Worm (Caenorhabditis elegans) whole organism, early embryonic: ENCODE results near the gene F59B10.3.

Source experiments
- B0310.2 ChIP-seq: sonication (generic microtip); optimal IDR thresholded peaks from 2 replicates; lab custom pipeline; 2016; ENCODE audit warnings: mild to moderate bottlenecking, missing genetic modification characterization, missing compliant biosample characterization
- F13C5.2 ChIP-seq: sonication (generic microtip); optimal IDR thresholded peaks from 2 replicates; lab custom pipeline; 2017; ENCODE audit warnings: mild to moderate bottlenecking, missing genetic modification characterization, inconsistent platforms, missing compliant biosample characterization
- aly-1 ChIP-seq: sonication (generic microtip); optimal IDR thresholded peaks from 2 replicates; lab custom pipeline; 2016; ENCODE audit warnings: missing genetic modification characterization, missing compliant biosample characterization
- ama-1 ChIP-seq: fragments of 150-350 bp; optimal IDR thresholded peaks from 2 replicates; lab custom pipeline; 2014
- ceh-13 ChIP-seq: fragments of 200-800 bp; sonication (Bioruptor generic); optimal IDR thresholded peaks from 2 replicates; lab custom pipeline; 2018; ENCODE audit warnings: mild to moderate bottlenecking, missing genetic modification characterization, missing compliant biosample characterization
- ceh-36 ChIP-seq: sonication (generic microtip); optimal IDR thresholded peaks from 2 replicates; lab custom pipeline; 2016; ENCODE audit warnings: missing genetic modification characterization, inconsistent platforms, missing compliant biosample characterization
- ets-7 ChIP-seq: sonication (generic microtip); optimal IDR thresholded peaks from 2 replicates; lab custom pipeline; 2016; ENCODE audit warnings: missing genotype, missing genetic modification characterization, missing compliant biosample characterization
- flt-1 ChIP-seq: fragments of 200-800 bp; sonication (Bioruptor generic); IDR thresholded peaks from 2 replicates; pipeline ENCODE4 v1.3.6; 2022; ENCODE audit warnings: missing genetic modification characterization, missing compliant biosample characterization
- hmbx-1 ChIP-seq: sonication (generic microtip); optimal IDR thresholded peaks from 2 replicates; lab custom pipeline; 2016; ENCODE audit warnings: mild to moderate bottlenecking, missing genetic modification characterization, missing compliant biosample characterization
- hmg-4 ChIP-seq: fragments of 200-800 bp; sonication (Bioruptor generic); optimal IDR thresholded peaks from 2 replicates; lab custom pipeline; 2018; ENCODE audit warnings: mild to moderate bottlenecking, missing genetic modification characterization, missing compliant biosample characterization
- hnd-1 ChIP-seq: sonication (generic microtip); optimal IDR thresholded peaks from 2 replicates; lab custom pipeline; 2016; ENCODE audit warnings: missing genetic modification characterization, missing compliant biosample characterization
- pes-1 ChIP-seq: fragments of 200-800 bp; sonication (Bioruptor generic); IDR thresholded peaks from 2 replicates; pipeline ENCODE4 v1.3.6; 2022; ENCODE audit warnings: missing genetic modification reagents, missing genetic modification characterization, missing compliant biosample characterization
- scrt-1 ChIP-seq: fragments of 200-800 bp; sonication (Bioruptor generic); IDR thresholded peaks from 2 replicates; pipeline ENCODE4 v1.3.6; 2022; ENCODE audit warnings: missing genetic modification characterization, missing compliant biosample characterization
- sea-1 ChIP-seq: fragments of 200-800 bp; sonication (Bioruptor generic); conservative IDR thresholded peaks from 2 replicates; pipeline ENCODE4 v1.3.6; 2022; ENCODE audit warnings: missing genetic modification characterization, missing compliant biosample characterization
- tbx-11 ChIP-seq: fragments of 200-800 bp; sonication (Bioruptor generic); IDR thresholded peaks from 2 replicates; pipeline ENCODE4 v1.3.6; 2022; ENCODE audit warnings: missing genetic modification characterization, missing compliant biosample characterization
- tbx-37 ChIP-seq: fragments of 200-800 bp; sonication (Bioruptor generic); conservative IDR thresholded peaks from 2 replicates; pipeline ENCODE4 v1.3.6; 2022; ENCODE audit warnings: missing genetic modification reagents, missing genetic modification characterization, missing compliant biosample characterization
- tra-4 ChIP-seq: sonication (generic microtip); optimal IDR thresholded peaks from 2 replicates; lab custom pipeline; 2017; ENCODE audit warnings: missing genetic modification characterization, missing compliant biosample characterization

F59B10.3 gene

DNA sequence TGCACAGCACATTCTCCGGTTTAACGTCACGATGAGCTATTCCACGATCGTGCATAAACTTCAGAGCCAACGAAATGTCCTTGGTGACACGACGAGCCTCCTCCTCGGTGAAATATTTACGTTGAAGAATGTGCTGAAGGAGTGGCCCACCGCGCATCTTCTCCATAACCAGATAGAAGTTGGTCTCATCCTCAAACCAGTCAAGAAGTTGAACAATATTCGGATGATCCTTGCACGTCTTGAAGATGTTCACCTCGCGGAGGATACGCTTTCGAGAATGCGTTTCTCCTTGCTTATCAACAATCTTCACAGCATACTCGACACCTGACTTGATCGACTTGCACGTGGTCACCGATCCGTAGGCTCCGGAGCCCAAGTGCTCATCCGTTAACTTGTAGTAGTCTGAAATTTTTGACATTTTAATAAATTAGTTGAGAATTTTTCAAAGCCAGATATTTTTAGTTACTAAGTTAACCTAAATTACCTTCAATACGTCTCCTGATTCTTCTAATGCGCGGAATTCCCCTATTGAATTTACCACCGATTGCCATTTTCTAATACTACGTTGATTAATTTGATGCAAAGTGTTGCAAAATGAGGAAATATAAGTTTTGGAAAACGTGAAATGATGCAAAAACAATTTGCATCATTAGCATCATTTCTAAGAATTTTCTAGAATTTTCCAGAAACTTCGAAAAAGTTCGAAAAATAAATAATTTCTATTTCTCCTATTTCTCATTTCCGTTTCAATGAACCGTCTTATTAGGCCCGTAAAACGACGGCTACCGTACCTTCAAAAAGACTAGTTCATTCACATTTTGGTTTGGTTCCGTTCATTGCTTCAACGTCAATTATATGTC is 35.8 kb downstream of the F59B10.3 start:
- TF ChIP-seq tbx-37 (GFP tag; lab: Robert Waterston, UW), result no peak
- TF ChIP-seq sea-1, result 0 out of 2 replicates have a peak, but pooled peaks have one; percentile 47

DNA sequence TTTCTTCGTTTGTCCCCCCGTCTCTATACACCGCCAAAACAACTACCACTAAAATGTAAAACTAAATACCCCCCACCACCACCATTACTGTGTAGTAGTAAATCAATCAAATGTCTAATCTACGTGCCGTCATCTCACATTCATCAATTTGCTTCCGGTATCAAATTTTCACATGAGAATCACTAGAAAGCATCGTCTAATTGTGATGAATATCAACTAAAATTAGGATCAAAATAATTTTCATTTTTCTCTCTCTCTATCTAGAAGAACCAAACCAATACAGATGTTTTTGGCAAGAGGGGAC is 36.4 kb downstream of the F59B10.3 start:
- TF ChIP-seq ceh-36, result no peak
- no peak for TF ChIP-seq hnd-1 (tag; lab: Kevin White, UChicago)
- no peak for TF ChIP-seq hmg-4
- no peak for TF ChIP-seq scrt-1 (GFP tag; lab: Robert Waterston, UW)
- no peak for TF ChIP-seq flt-1 (GFP tag; lab: Robert Waterston, UW)
- no peak for TF ChIP-seq F13C5.2 (tag; lab: Kevin White, UChicago)
- TF ChIP-seq ets-7 (tag; lab: Kevin White, UChicago), result no peak

DNA sequence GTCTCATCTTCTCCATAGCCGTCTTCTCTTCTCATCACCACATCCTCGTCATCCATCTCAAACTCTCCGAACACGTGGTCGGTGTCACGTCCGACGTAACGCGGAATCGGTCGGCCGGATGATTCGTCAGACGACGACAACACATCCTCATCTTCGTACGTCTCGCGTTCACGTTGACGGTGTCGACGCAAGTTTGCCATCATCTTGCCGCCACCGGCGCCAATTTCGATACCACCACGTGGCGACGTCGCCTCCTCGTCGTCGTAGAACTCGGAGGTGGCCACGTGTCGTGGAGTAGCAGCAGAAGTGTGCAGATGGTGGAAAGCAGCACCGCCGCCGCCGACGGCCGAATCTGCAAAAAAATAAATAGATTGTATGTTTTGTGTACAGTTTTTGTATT is 37.0 kb downstream of the F59B10.3 start:
- TF ChIP-seq aly-1 (tag; lab: Kevin White, UChicago) (peak; percentile 43), sea-1 (0 out of 2 replicates have a peak, but pooled peaks have one; percentile 19), hmbx-1 (tag; lab: Kevin White, UChicago) (no peak), tbx-37 (GFP tag; lab: Robert Waterston, UW) (no peak)

DNA sequence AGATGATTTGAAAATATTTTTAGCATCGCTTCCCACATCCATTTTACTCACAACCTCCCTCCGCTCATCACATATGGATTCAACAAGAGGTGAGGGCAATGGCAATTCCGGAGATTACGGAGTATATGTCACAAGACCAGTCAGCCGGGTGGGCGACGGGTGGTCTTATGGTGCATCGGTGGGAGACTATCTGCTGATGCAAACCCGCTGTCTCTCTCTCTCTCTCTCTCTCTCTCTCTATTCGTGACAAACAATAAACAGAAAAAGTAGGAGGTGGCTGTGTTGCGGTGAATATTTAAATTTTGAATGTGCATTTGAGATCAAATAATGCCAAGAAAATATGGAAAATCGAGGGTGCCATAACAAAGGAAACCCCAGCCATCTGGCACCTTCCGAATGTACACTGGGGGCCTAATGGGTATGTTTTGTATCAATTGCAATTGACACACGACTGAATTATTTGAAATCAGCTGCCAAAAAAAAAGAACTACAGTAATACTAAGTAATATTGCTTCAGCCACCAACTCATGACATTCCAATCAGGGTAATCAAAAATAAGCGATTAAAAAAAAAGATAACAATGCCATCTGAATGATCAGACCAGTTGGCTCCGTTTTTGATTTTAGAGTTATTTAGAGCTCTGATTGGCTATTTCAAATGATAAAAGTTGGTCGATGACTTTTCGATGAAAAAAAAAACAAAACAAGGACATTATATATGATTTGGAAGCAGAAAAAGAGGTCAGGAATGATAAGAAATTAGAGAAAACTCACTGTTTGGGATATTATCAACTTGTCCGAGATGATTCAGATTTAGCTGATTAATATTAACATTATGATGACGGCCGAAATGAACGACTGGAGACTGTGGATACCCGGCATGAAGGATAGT is 37.7 kb downstream of the F59B10.3 start:
- TF ChIP-seq ceh-36 (no peak), hmg-4 (peak; percentile 40), sea-1 (no peak), scrt-1 (GFP tag; lab: Robert Waterston, UW) (no peak), hmbx-1 (tag; lab: Kevin White, UChicago) (no peak), ama-1 (lab: Kevin White, UChicago) (peak; percentile 0), F13C5.2 (tag; lab: Kevin White, UChicago) (no peak), tbx-37 (GFP tag; lab: Robert Waterston, UW) (no peak)

DNA sequence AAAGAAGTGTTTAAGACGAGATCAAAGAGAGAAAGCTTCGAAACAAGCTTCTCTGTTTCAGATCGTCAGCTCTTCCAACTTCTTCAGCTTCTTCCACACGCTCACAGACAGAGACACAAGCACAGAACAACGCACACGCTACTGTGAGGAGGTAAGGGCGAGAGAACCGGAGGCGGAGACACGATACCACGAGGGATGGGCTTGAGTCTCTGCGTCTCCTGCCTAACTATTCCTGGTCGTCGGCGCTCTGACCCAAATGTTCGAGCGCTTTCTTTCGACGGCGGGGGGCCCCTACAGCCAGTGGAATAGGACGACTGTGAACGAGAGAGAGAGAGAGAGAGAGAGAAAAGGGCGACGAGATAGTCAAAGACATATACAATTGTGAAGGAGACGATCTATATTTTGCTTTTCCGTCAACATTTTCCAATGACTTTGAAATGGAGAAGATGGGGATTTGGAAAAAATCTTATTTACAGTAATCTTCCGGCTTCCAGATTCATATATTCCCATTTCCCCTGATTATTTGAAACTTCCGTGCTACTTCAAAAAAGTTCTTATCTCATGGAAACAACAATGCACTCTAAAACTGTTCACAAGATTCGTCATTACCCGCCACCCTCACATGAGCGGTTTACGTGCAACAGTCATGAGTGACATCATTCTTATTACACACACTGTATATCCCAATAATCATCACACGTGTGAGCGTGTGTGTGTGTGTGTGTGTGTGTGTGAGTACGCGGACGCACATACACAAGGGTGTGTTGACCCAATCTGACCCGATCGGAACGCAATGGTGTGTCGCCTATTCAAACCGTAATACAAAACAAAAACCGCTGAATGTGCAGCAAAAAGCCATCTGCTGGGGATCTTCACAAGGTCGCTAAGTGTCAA is 38.7 kb downstream of the F59B10.3 start:
- TF ChIP-seq flt-1 (GFP tag; lab: Robert Waterston, UW), result peak; percentile 54
- peak; percentile 28 for TF ChIP-seq ama-1 (lab: Kevin White, UChicago)
- TF ChIP-seq aly-1 (tag; lab: Kevin White, UChicago), result no peak
- no peak for TF ChIP-seq ets-7 (tag; lab: Kevin White, UChicago)
- TF ChIP-seq hmbx-1 (tag; lab: Kevin White, UChicago), result no peak
- no peak for TF ChIP-seq tbx-11 (GFP tag; lab: Robert Waterston, UW)
- no peak for TF ChIP-seq tra-4
- TF ChIP-seq B0310.2 (tag; lab: Kevin White, UChicago), result no peak
- peak; percentile 59; the same call in 1 of the 2 replicates for TF ChIP-seq scrt-1 (GFP tag; lab: Robert Waterston, UW)
- TF ChIP-seq pes-1, result no peak
- TF ChIP-seq F13C5.2 (tag; lab: Kevin White, UChicago), result peak; percentile 56
- TF ChIP-seq hmg-4, result peak; percentile 61
- no peak for TF ChIP-seq sea-1

DNA sequence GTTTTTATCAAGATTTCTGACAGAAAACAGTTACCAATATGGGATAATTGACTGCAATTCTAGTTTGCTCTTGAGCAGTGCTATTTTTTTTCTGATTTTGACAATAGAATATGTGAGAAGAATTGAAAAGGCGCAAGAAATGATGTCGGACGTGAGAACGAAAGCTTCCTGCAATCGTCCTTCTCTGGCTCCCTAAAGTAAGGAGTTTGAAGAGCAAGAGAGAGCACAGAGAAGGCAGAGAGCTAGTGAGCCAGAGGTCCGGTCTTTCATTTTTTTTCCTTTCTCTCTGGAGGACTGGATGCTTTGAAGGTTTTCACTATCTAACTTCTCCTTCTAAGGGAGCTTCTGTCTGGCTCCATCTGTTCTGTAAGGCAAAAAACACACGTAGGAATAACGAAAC is 39.8 kb downstream of the F59B10.3 start:
- TF ChIP-seq tra-4 (no peak), hmbx-1 (tag; lab: Kevin White, UChicago) (no peak), pes-1 (no peak), tbx-11 (GFP tag; lab: Robert Waterston, UW) (no peak), hnd-1 (tag; lab: Kevin White, UChicago) (no peak), flt-1 (GFP tag; lab: Robert Waterston, UW) (no peak), sea-1 (no peak), B0310.2 (tag; lab: Kevin White, UChicago) (no peak), ets-7 (tag; lab: Kevin White, UChicago) (no peak), ama-1 (lab: Kevin White, UChicago) (no peak), scrt-1 (GFP tag; lab: Robert Waterston, UW) (no peak), hmg-4 (no peak), ceh-13 (GFP tag; lab: Kevin White, UChicago) (no peak), F13C5.2 (tag; lab: Kevin White, UChicago) (no peak), aly-1 (tag; lab: Kevin White, UChicago) (no peak), ceh-36 (no peak), tbx-37 (GFP tag; lab: Robert Waterston, UW) (no peak)
